Worm (Caenorhabditis elegans): ENCODE measurements around the gene M7.12.

DNA sequence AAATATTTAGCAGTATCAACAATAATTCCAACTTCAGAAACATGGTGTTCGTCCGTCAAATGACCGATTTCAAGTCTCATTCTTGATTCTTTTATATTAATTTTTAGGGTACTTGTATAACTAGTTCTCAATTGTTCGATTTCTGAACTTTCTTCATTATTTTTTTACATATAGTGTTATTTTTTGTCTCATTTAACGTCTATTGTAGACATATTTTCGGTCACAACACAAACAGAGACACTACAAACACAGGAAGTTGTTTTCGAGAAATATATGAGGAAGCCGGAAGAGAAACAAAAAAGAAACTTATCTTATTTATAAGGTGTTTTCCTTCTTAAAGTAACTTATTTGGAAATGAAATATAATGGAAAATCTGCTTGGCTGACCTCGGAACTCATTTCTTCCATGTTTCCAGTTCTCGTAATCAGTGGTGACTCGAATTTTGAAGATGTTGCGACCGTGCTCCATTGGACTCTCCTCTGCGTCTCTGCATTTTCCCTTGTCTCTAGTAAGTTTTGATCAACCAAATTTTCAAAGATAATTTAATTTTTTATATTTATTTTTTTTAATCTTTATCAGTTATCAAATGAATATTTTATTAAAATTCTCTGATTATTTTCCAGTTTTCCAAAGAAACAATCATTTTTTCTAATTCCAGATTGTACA is 44.0 kb downstream of the M7.12 start, which contains the start of the genes F36H1.12 and lin-3:
- no peak for TF ChIP-seq aly-1 (tag; optimal IDR thresholded peaks at IDR 0.05)
- TF ChIP-seq ama-1 (optimal IDR thresholded peaks at IDR 0.05): no peak
- no peak for TF ChIP-seq hmg-4 (GFP tag; optimal IDR thresholded peaks at IDR 0.05)
- no peak for TF ChIP-seq hmbx-1 (tag; optimal IDR thresholded peaks at IDR 0.05)
- no peak for TF ChIP-seq tra-4 (tag; optimal IDR thresholded peaks at IDR 0.05)
- TF ChIP-seq ets-7 (tag; optimal IDR thresholded peaks at IDR 0.05): no peak
- no peak for TF ChIP-seq ceh-36 (tag; optimal IDR thresholded peaks at IDR 0.05)
- no peak for TF ChIP-seq tbx-11 (GFP tag; IDR thresholded peaks at IDR 0.05)

All from whole organism, early embryonic.